Fruit fly (Drosophila melanogaster) whole organism: Measurements from ENCODE around the gene BORCS5.

Experiments
- CG8478 ChIP-seq: fragments of >200 bp; optimal IDR thresholded peaks from 2 replicates; lab custom pipeline; 2018; ENCODE audit warnings: inconsistent platforms
- Dll ChIP-seq: fragments of >200 bp; optimal IDR thresholded peaks from 2 replicates; lab custom pipeline; 2017
- EcR ChIP-seq, 2 experiments: fragments of >200 bp; optimal IDR thresholded peaks; 2 replicates each; lab custom pipeline; 2017; ENCODE audit warnings: missing biosample characterization in 2 of 2, missing genetic modification characterization in 2 of 2, missing genetic modification reagents in 2 of 2
- pan ChIP-seq: fragments of >200 bp; optimal IDR thresholded peaks from 2 replicates; lab custom pipeline; 2017
- usp ChIP-seq: fragments of >200 bp; optimal IDR thresholded peaks from 2 replicates; lab custom pipeline; 2017; ENCODE audit warnings: missing biosample characterization, missing genetic modification characterization, mixed read lengths

dm6 chrX:11828336-11829007 lies 44.1 kb downstream of the BORCS5 start:
- TF ChIP-seq CG8478 (no peak), pan (no peak), Dll (lab: Kevin White, UChicago) (no peak), usp (GFP tag; lab: Kevin White, UChicago) (no peak), EcR (GFP tag; optimal IDR thresholded peaks at IDR 0.05; lab: Kevin White, UChicago) (no peak)
